Worm (Caenorhabditis elegans) whole organism, L4 larva: ENCODE data around the gene ZK863.1.

Source experiments
- R02D3.7 ChIP-seq: fragments of 150-350 bp; sonication (generic microtip); optimal IDR thresholded peaks from 3 replicates; lab custom pipeline; 2014; ENCODE audit warnings: missing biosample characterization, missing genetic modification characterization
- ama-1 ChIP-seq: fragments of 150-350 bp; optimal IDR thresholded peaks from 2 replicates; lab custom pipeline; 2014; ENCODE audit warnings: inconsistent platforms, mixed read lengths
- pqm-1 ChIP-seq: sonication (generic microtip); optimal IDR thresholded peaks from 2 replicates; lab custom pipeline; 2017; ENCODE audit warnings: missing biosample characterization, missing genetic modification characterization
- unc-62 ChIP-seq, 3 experiments: fragments of 150-350 bp in 1 of 3; sonication (generic microtip); optimal IDR thresholded peaks in 2 of 3; peaks in 1 of 3; 1 replicate in 1 of 3; 2 replicates in 2 of 3; lab custom pipeline; 2014 to 2017; ENCODE audit warnings: missing biosample characterization in 3 of 3, missing genetic modification characterization in 3 of 3, missing genetic modification reagents in 3 of 3, missing genotype in 1 of 3

DNA sequence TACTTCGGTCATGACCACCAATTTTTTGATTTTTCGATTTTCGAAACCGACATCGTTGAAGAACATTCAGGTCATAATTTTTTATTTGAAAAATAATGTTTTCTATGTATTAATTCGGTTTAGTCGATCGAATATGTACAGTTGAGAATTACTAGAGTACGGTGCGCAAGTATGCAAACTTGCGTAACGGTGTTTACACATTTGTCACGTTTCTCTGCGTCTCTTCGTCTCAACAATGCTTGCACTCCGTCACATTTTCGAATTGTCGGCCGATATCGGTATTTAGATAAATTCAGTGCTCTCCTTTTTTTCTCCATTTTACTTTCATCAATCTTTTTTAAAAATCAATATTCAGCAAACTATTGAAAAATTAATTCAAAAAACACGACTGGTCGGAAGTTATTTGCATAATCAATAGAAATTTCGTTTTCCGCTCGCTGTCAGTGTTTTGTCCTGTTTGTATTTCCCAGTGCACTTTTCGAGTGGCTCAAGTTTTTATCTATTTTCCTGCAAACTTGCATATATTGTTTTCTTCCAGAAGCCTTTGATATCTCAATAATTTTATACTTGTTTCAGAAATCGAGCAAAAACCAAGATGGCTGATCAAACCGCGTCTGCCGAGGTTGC is 21.0 kb upstream of the ZK863.1 start, which contains the start of gene dpy-30:
- no peak for TF ChIP-seq pqm-1 (tag; lab: Kevin White, UChicago)
- TF ChIP-seq ama-1 (lab: Kevin White, UChicago) = no peak
- no peak for TF ChIP-seq R02D3.7 (tag; lab: Kevin White, UChicago)
- no peak for TF ChIP-seq unc-62 (GFP tag; optimal IDR thresholded peaks at IDR 0.05 in 1 of 2; lab: Kevin White, UChicago)
- no peak for TF ChIP-seq unc-62 (tag; optimal IDR thresholded peaks at IDR 0.05; lab: Kevin White, UChicago)
